Fruit fly (Drosophila melanogaster): ENCODE measurements around the gene Flad2.

Flad2 gene

DNA sequence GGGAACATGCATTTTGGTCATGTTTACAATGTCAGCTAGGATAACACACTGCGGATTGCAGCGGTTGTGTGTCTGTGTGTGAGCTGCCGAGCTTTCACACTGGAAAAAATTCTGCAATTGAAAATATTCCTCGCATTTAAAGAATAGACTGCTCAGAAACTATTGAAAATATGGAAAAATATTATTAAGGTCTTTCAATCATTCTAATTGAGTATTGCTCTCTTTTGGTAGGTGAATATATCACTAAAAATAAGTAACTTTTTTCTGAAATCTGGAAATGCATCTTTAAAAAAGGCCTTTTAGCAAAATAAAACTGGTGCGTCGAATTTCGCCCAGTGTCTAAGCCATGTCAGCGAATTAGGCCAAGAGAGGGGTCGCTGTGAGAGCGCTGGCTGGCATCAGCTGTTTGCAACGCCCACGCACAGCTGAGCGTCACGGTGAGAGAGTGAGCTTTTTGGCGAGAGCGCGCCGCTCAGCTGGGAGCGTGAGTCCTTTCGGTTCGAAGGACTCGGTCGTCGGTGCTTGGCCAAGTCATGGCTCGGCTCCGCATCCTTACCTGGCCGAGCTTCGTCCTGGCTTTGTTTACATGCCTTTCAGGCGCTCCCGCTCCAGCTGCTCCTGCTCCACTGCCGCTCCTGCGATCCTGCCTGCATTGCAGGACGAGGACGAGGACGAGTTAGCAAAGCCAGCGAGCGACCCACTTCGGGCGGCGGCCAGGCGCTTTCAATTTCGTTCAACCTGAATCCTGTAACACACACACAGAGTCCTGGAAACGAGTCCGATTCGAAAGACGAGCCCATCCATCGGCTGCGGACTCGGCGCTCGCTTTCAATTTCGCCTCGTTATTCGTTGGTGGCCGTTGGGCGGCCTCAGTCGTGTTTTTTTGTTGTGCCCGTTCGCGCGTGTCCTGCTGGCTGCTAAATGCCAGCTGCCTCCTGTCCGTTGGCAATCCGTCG is 48.9 kb downstream of the Flad2 start, which contains the start of gene CG46308 (continued):
- TF ChIP-seq tai (GFP tag; optimal IDR thresholded peaks at IDR 0.05): no peak
- TF ChIP-seq brk (GFP tag; optimal IDR thresholded peaks at IDR 0.05): no peak
- TF ChIP-seq Sp1 (GFP tag; optimal IDR thresholded peaks at IDR 0.05): peak; percentile 31
- no peak for TF ChIP-seq OdsH (GFP tag; optimal IDR thresholded peaks at IDR 0.05)
- TF ChIP-seq h (GFP tag; optimal IDR thresholded peaks at IDR 0.05): peak; percentile 20
- TF ChIP-seq Abd-B (GFP tag; optimal IDR thresholded peaks at IDR 0.05): no peak
- no peak for TF ChIP-seq CrebA (GFP tag; optimal IDR thresholded peaks at IDR 0.05; ENCODE audit: borderline replicate concordance)
- no peak for TF ChIP-seq Rel (GFP tag; optimal IDR thresholded peaks at IDR 0.05)
- TF ChIP-seq Rel (tag; optimal IDR thresholded peaks at IDR 0.05): no peak
- no peak for TF ChIP-seq CG9705 (GFP tag; optimal IDR thresholded peaks at IDR 0.05)
- no peak for TF ChIP-seq dsf (GFP tag; optimal IDR thresholded peaks at IDR 0.05; ENCODE audit: borderline replicate concordance)
- no peak for TF ChIP-seq GATAd (GFP tag; optimal IDR thresholded peaks at IDR 0.05)
- no peak for TF ChIP-seq Vsx2 (GFP tag; optimal IDR thresholded peaks at IDR 0.05; ENCODE audit: partially characterized antibody)
- no peak for TF ChIP-seq jim (GFP tag; optimal IDR thresholded peaks at IDR 0.05)
- no peak for TF ChIP-seq usp (GFP tag; optimal IDR thresholded peaks at IDR 0.05)
- TF ChIP-seq lola (GFP tag; optimal IDR thresholded peaks at IDR 0.05): no peak
